Worm (Caenorhabditis elegans) whole organism, midembryonic: ENCODE measurements around the gene T04H1.13.

ENCODE experiments used
- T22C8.4 ChIP-seq: fragments of 200-800 bp; sonication (Bioruptor generic); IDR thresholded peaks from 2 replicates; pipeline ENCODE4 v1.3.6; 2022; ENCODE audit warnings: missing genetic modification characterization, missing compliant biosample characterization
- cog-1 ChIP-seq: sonication (generic microtip); optimal IDR thresholded peaks from 2 replicates; lab custom pipeline; 2016; ENCODE audit warnings: missing genetic modification characterization, missing compliant biosample characterization
- flt-1 ChIP-seq: fragments of 200-800 bp; sonication (Bioruptor generic); IDR thresholded peaks from 2 replicates; pipeline ENCODE4 v1.3.6; 2022; ENCODE audit warnings: missing genetic modification characterization, missing compliant biosample characterization
- klf-2 ChIP-seq: fragments of 200-800 bp; sonication (Bioruptor generic); conservative IDR thresholded peaks from 2 replicates; pipeline ENCODE4 v1.3.6; 2022; ENCODE audit warnings: missing genetic modification reagents, missing genetic modification characterization, missing compliant biosample characterization
- med-1 ChIP-seq: sonication (generic microtip); optimal IDR thresholded peaks from 2 replicates; lab custom pipeline; 2017; ENCODE audit warnings: missing genetic modification characterization, mild to moderate bottlenecking, missing compliant biosample characterization, antibody characterized with exemption, missing genetic modification reagents; ENCODE audit not compliant: insufficient read depth
- ref-1 ChIP-seq: fragments of 200-800 bp; sonication (Bioruptor generic); conservative IDR thresholded peaks from 2 replicates; pipeline ENCODE4 v1.3.6; 2022; ENCODE audit warnings: missing genetic modification reagents, missing genetic modification characterization, missing compliant biosample characterization
- tab-1 ChIP-seq: fragments of 200-800 bp; sonication (Bioruptor generic); IDR thresholded peaks from 2 replicates; pipeline ENCODE4 v1.3.6; 2022; ENCODE audit warnings: missing genetic modification characterization, missing compliant biosample characterization
- ztf-23 ChIP-seq: fragments of 200-800 bp; sonication (Bioruptor generic); IDR thresholded peaks from 2 replicates; pipeline ENCODE4 v1.3.6; 2022; ENCODE audit warnings: missing genetic modification reagents, missing genetic modification characterization, missing compliant biosample characterization
- ztf-29 ChIP-seq: fragments of 200-800 bp; sonication (Bioruptor generic); IDR thresholded peaks from 2 replicates; pipeline ENCODE4 v1.3.6; 2022; ENCODE audit warnings: missing genetic modification reagents, missing genetic modification characterization, missing compliant biosample characterization

T04H1.13 gene

ce11 chrV:12271495-12271894 is 26.7 kb upstream of the T04H1.13 start, which contains the start of the genes tsfm-1 and capg-2:
TSS of gene tsfm-1 (minus strand) at chrV:12271551.
TSS of gene capg-2 (plus strand) at chrV:12271873.
- TF ChIP-seq tab-1 (GFP tag; lab: Robert Waterston, UW), result no peak
- TF ChIP-seq ztf-23, result no peak
- TF ChIP-seq klf-2 (GFP tag; lab: Robert Waterston, UW), result no peak
- no peak for TF ChIP-seq T22C8.4 (GFP tag; lab: Robert Waterston, UW)
- no peak for TF ChIP-seq ref-1 (GFP tag; lab: Robert Waterston, UW)
- TF ChIP-seq ztf-29 (GFP tag; lab: Robert Waterston, UW), result no peak
- no peak for TF ChIP-seq cog-1 (tag; lab: Kevin White, UChicago)
- TF ChIP-seq flt-1 (GFP tag; lab: Robert Waterston, UW), result no peak
- no peak for TF ChIP-seq med-1

- TF ChIP-seq ztf-29 (GFP tag; lab: Robert Waterston, UW) (no peak), tab-1 (GFP tag; lab: Robert Waterston, UW) (no peak), flt-1 (GFP tag; lab: Robert Waterston, UW) (no peak), cog-1 (tag; lab: Kevin White, UChicago) (no peak), med-1 (no peak), T22C8.4 (GFP tag; lab: Robert Waterston, UW) (no peak), ref-1 (GFP tag; lab: Robert Waterston, UW) (no peak), klf-2 (GFP tag; lab: Robert Waterston, UW) (no peak), ztf-23 (no peak)
These were observed 24.5 kb upstream of the T04H1.13 start, which contains the start of gene twk-24 for ce11 chrV:12269272-12269767. TSS of gene twk-24 (minus strand) at chrV:12269322.

- TF ChIP-seq T22C8.4 (GFP tag; lab: Robert Waterston, UW), result no peak
- no peak for TF ChIP-seq tab-1 (GFP tag; lab: Robert Waterston, UW)
- TF ChIP-seq ztf-29 (GFP tag; lab: Robert Waterston, UW), result no peak
- TF ChIP-seq flt-1 (GFP tag; lab: Robert Waterston, UW), result no peak
- no peak for TF ChIP-seq cog-1 (tag; lab: Kevin White, UChicago)
- TF ChIP-seq med-1, result no peak
- TF ChIP-seq ref-1 (GFP tag; lab: Robert Waterston, UW), result no peak
- TF ChIP-seq ztf-23, result no peak
- TF ChIP-seq klf-2 (GFP tag; lab: Robert Waterston, UW), result no peak
These were observed 18.9 kb upstream of the T04H1.13 start, which contains the start of gene ssp-35 for ce11 chrV:12263723-12264122. TSS of gene ssp-35 (minus strand) at chrV:12263823.

ce11 chrV:12261377-12261776 is 16.5 kb upstream of the T04H1.13 start, which contains the start of gene tbb-6:
TSS of gene tbb-6 (plus strand) at chrV:12261531.
- no peak for TF ChIP-seq klf-2 (GFP tag; lab: Robert Waterston, UW)

ce11 chrV:12258922-12259321 is 14.1 kb upstream of the T04H1.13 start, which contains the start of gene ugt-56:
TSS of gene ugt-56 (plus strand) at chrV:12258982.
- TF ChIP-seq ztf-23 (no peak), cog-1 (tag; lab: Kevin White, UChicago) (no peak), ztf-29 (GFP tag; lab: Robert Waterston, UW) (no peak), tab-1 (GFP tag; lab: Robert Waterston, UW) (no peak), ref-1 (GFP tag; lab: Robert Waterston, UW) (no peak), med-1 (no peak), flt-1 (GFP tag; lab: Robert Waterston, UW) (no peak), T22C8.4 (GFP tag; lab: Robert Waterston, UW) (no peak), klf-2 (GFP tag; lab: Robert Waterston, UW) (no peak)

ce11 chrV:12256398-12256797 is 11.6 kb upstream of the T04H1.13 start, which contains the start of gene ugt-55:
TSS of gene ugt-55 (plus strand) at chrV:12256698.
- TF ChIP-seq ztf-29 (GFP tag; lab: Robert Waterston, UW) (no peak), klf-2 (GFP tag; lab: Robert Waterston, UW) (no peak), T22C8.4 (GFP tag; lab: Robert Waterston, UW) (no peak), cog-1 (tag; lab: Kevin White, UChicago) (no peak), med-1 (no peak), tab-1 (GFP tag; lab: Robert Waterston, UW) (no peak), ref-1 (GFP tag; lab: Robert Waterston, UW) (no peak), ztf-23 (no peak), flt-1 (GFP tag; lab: Robert Waterston, UW) (no peak)

ce11 chrV:12255343-12255742 is 10.5 kb upstream of the T04H1.13 start, which contains the start of gene T04H1.12:
TSS of gene T04H1.12 (plus strand) at chrV:12255643.
- TF ChIP-seq klf-2 (GFP tag; lab: Robert Waterston, UW) (no peak), ztf-29 (GFP tag; lab: Robert Waterston, UW) (no peak), cog-1 (tag; lab: Kevin White, UChicago) (no peak), ztf-23 (no peak), flt-1 (GFP tag; lab: Robert Waterston, UW) (no peak), ref-1 (GFP tag; lab: Robert Waterston, UW) (no peak), med-1 (no peak), T22C8.4 (GFP tag; lab: Robert Waterston, UW) (no peak), tab-1 (GFP tag; lab: Robert Waterston, UW) (no peak)

- TF ChIP-seq cog-1 (tag; lab: Kevin White, UChicago) (no peak), flt-1 (GFP tag; lab: Robert Waterston, UW) (no peak), ref-1 (GFP tag; lab: Robert Waterston, UW) (no peak), ztf-29 (GFP tag; lab: Robert Waterston, UW) (no peak), T22C8.4 (GFP tag; lab: Robert Waterston, UW) (no peak), med-1 (no peak), ztf-23 (no peak), klf-2 (GFP tag; lab: Robert Waterston, UW) (no peak), tab-1 (GFP tag; lab: Robert Waterston, UW) (no peak)
These were observed 7.4 kb upstream of the T04H1.13 start, which contains the start of gene lrx-1 for ce11 chrV:12252272-12252671. TSS of gene lrx-1 (plus strand) at chrV:12252572.

ce11 chrV:12251041-12251440 is 6.2 kb upstream of the T04H1.13 start, which contains the start of gene T04H1.5:
TSS of gene T04H1.5 (plus strand) at chrV:12251341.
- TF ChIP-seq ref-1 (GFP tag; lab: Robert Waterston, UW) (no peak), flt-1 (GFP tag; lab: Robert Waterston, UW) (no peak), T22C8.4 (GFP tag; lab: Robert Waterston, UW) (no peak), ztf-29 (GFP tag; lab: Robert Waterston, UW) (no peak), tab-1 (GFP tag; lab: Robert Waterston, UW) (no peak), klf-2 (GFP tag; lab: Robert Waterston, UW) (no peak), cog-1 (tag; lab: Kevin White, UChicago) (no peak), med-1 (no peak), ztf-23 (no peak)
